Worm (Caenorhabditis elegans): ENCODE data around the gene hlh-13.

The hlh-13 gene

ce11 chrX:4222200-4222599 is 26.8 kb upstream of the hlh-13 start:
- TF ChIP-seq T07F8.4 (tag; optimal IDR thresholded peaks at IDR 0.05) (no peak), hsf-1 (GFP tag; IDR thresholded peaks at IDR 0.05) (no peak), ztf-18 (tag; optimal IDR thresholded peaks at IDR 0.05) (no peak)

ce11 chrX:4222779-4223387 is 26.2 kb upstream of the hlh-13 start:
- TF ChIP-seq tlf-1 (GFP tag; optimal IDR thresholded peaks at IDR 0.05) = peak; percentile 60
- TF ChIP-seq ztf-22 (GFP tag; optimal IDR thresholded peaks at IDR 0.05) = peak; percentile 17
- TF ChIP-seq zfh-2 (GFP tag; conservative IDR thresholded peaks at IDR 0.05) = peak; percentile 86
- TF ChIP-seq C06A6.2 (GFP tag; conservative IDR thresholded peaks at IDR 0.05) = peak; percentile 56; the same call in 1 of the 2 replicates
- TF ChIP-seq egrh-3 (GFP tag; IDR thresholded peaks at IDR 0.05) = no peak
- TF ChIP-seq B0035.1 (tag; optimal IDR thresholded peaks at IDR 0.05) = peak; percentile 61
- peak; percentile 60 for TF ChIP-seq dpff-1 (tag; optimal IDR thresholded peaks at IDR 0.05)
- TF ChIP-seq madf-10 (tag; optimal IDR thresholded peaks at IDR 0.05) = peak; percentile 28
- TF ChIP-seq snpc-4 (GFP tag; optimal IDR thresholded peaks at IDR 0.05) = peak; percentile 42
- TF ChIP-seq snpc-4 (tag; optimal IDR thresholded peaks at IDR 0.05) = peak in 3 of 4 experiments; percentile 40 to 73 (median 45)
- TF ChIP-seq egl-18 (GFP tag; IDR thresholded peaks at IDR 0.05) = peak; percentile 65; the same call in 1 of the 2 replicates
- peak; percentile 25 for TF ChIP-seq ZK185.1 (tag; optimal IDR thresholded peaks at IDR 0.05; ENCODE audit: poor library complexity, severe bottlenecking)
- TF ChIP-seq ztf-26 (tag; optimal IDR thresholded peaks at IDR 0.05) = peak; percentile 83
- 0 out of 2 replicates have a peak, but pooled peaks have one; percentile 14 for TF ChIP-seq madf-3 (GFP tag; IDR thresholded peaks at IDR 0.05)
- 0 out of 2 replicates have a peak, but pooled peaks have one; percentile 27 for TF ChIP-seq cebp-1 (GFP tag; IDR thresholded peaks at IDR 0.05)
- peak; percentile 86 for TF ChIP-seq cebp-1 (tag; optimal IDR thresholded peaks at IDR 0.05)
- peak; percentile 45 for TF ChIP-seq F10E7.11 (tag; optimal IDR thresholded peaks at IDR 0.05)
- TF ChIP-seq ceh-27 (GFP tag; optimal IDR thresholded peaks at IDR 0.05) = peak; percentile 1
- TF ChIP-seq die-1 (tag; optimal IDR thresholded peaks at IDR 0.05) = peak; percentile 25
- TF ChIP-seq somi-1 (GFP tag; optimal IDR thresholded peaks at IDR 0.05) = peak; percentile 48
- TF ChIP-seq ama-1 (optimal IDR thresholded peaks at IDR 0.05) = peak; percentile 56
- no peak for TF ChIP-seq ama-1 (GFP tag; optimal IDR thresholded peaks at IDR 0.05)
- peak; percentile 35 for TF ChIP-seq lin-54 (GFP tag; optimal IDR thresholded peaks at IDR 0.05)
- TF ChIP-seq F57A8.1 (GFP tag; optimal IDR thresholded peaks at IDR 0.05) = no peak
- TF ChIP-seq dox-1 (GFP tag; IDR thresholded peaks at IDR 0.05) = peak; percentile 68
- no peak for TF ChIP-seq F39B2.1 (GFP tag; IDR thresholded peaks at IDR 0.05)
- peak; percentile 34 for TF ChIP-seq attf-5 (GFP tag; optimal IDR thresholded peaks at IDR 0.05)
- TF ChIP-seq hlh-26 (GFP tag; conservative IDR thresholded peaks at IDR 0.05) = no peak
- no peak for TF ChIP-seq ztf-6 (GFP tag; IDR thresholded peaks at IDR 0.05)
- peak; percentile 39 for TF ChIP-seq tbp1 (GFP tag; optimal IDR thresholded peaks at IDR 0.05)
- peak; percentile 26 for TF ChIP-seq nhr-80 (tag; optimal IDR thresholded peaks at IDR 0.05)
- TF ChIP-seq Y56A3A.18 (GFP tag; IDR thresholded peaks at IDR 0.05) = peak; percentile 46; the same call in 1 of the 2 replicates
- peak; percentile 50 for TF ChIP-seq F52B5.7 (tag; optimal IDR thresholded peaks at IDR 0.05)
- TF ChIP-seq rec-8 (tag; optimal IDR thresholded peaks at IDR 0.05) = no peak
- TF ChIP-seq lin-40 (tag; optimal IDR thresholded peaks at IDR 0.05) = peak; percentile 96
- peak; percentile 44 for TF ChIP-seq K12H6.12 (tag; optimal IDR thresholded peaks at IDR 0.05)
- no peak for TF ChIP-seq madf-6 (GFP tag; IDR thresholded peaks at IDR 0.05)
- TF ChIP-seq ekl-4 (GFP tag; IDR thresholded peaks at IDR 0.05) = no peak; the same call in 1 of the 2 replicates
- peak; percentile 45; the same call in 1 of the 2 replicates for TF ChIP-seq rcor-1 (GFP tag; IDR thresholded peaks at IDR 0.05)
- TF ChIP-seq pha-4 (tag; optimal IDR thresholded peaks at IDR 0.05) = no peak
- TF ChIP-seq lin-35 (GFP tag; optimal IDR thresholded peaks at IDR 0.05) = peak in 1 of 3 experiments; percentile 46
- TF ChIP-seq D2030.7 (GFP tag; IDR thresholded peaks at IDR 0.05) = no peak
- TF ChIP-seq pbrm-1 (GFP tag; IDR thresholded peaks at IDR 0.05) = peak; percentile 20; the same call in 1 of the 2 replicates

Measured in whole organism, young adult.